Fruit fly (Drosophila melanogaster) whole organism, embryonic: ENCODE measurements around the gene CG43293.

Experiments
- Atf3 ChIP-seq: fragments of 200-800 bp; sonication (Bioruptor generic); optimal IDR thresholded peaks from 3 replicates; lab custom pipeline; 2016; ENCODE audit warnings: missing biosample characterization, missing genetic modification characterization
- CG11247 ChIP-seq: fragments of 200-800 bp; sonication (Bioruptor generic); IDR thresholded peaks from 2 replicates; pipeline ENCODE4 v1.3.6; 2022; ENCODE audit warnings: missing biosample characterization, missing genetic modification characterization
- CG15011 ChIP-seq: fragments of 200-800 bp; sonication (Bioruptor generic); optimal IDR thresholded peaks from 3 replicates; lab custom pipeline; 2018; ENCODE audit warnings: missing biosample characterization, mild to moderate bottlenecking, missing genetic modification characterization
- CG15073 ChIP-seq: fragments of 200-800 bp; sonication (Bioruptor generic); optimal IDR thresholded peaks from 2 replicates; lab custom pipeline; 2016; ENCODE audit warnings: missing biosample characterization, missing genetic modification characterization
- CG31224 ChIP-seq: fragments of 200-800 bp; sonication (Bioruptor generic); IDR thresholded peaks from 2 replicates; pipeline ENCODE4 v1.3.6; 2022; ENCODE audit warnings: missing biosample characterization, missing genetic modification characterization
- CG31365 ChIP-seq: fragments of 200-800 bp; sonication (Bioruptor generic); optimal IDR thresholded peaks from 2 replicates; lab custom pipeline; 2018; ENCODE audit warnings: missing biosample characterization, mild to moderate bottlenecking, missing genetic modification characterization
- CG31388 ChIP-seq: fragments of 200-800 bp; sonication (Bioruptor generic); optimal IDR thresholded peaks from 2 replicates; lab custom pipeline; 2016; ENCODE audit warnings: missing biosample characterization, missing genetic modification characterization
- CG32767 ChIP-seq: fragments of 200-800 bp; sonication (Bioruptor generic); IDR thresholded peaks from 2 replicates; pipeline ENCODE4 v1.3.6; 2022; ENCODE audit warnings: missing biosample characterization, missing genetic modification characterization
- CG33213 ChIP-seq: fragments of 200-800 bp; sonication (Bioruptor generic); optimal IDR thresholded peaks from 3 replicates; lab custom pipeline; 2016; ENCODE audit warnings: missing biosample characterization, missing genetic modification characterization
- CG43689 ChIP-seq: fragments of 200-800 bp; sonication (Bioruptor generic); IDR thresholded peaks from 2 replicates; pipeline ENCODE4 v1.3.6; 2022; ENCODE audit warnings: missing biosample characterization, missing genetic modification characterization
- CG7745 ChIP-seq: fragments of 200-800 bp; sonication (Bioruptor generic); optimal IDR thresholded peaks from 2 replicates; lab custom pipeline; 2018; ENCODE audit warnings: missing biosample characterization, mild to moderate bottlenecking, missing genetic modification characterization, moderate library complexity
- CG8478 ChIP-seq: fragments of >200 bp; optimal IDR thresholded peaks from 2 replicates; lab custom pipeline; 2018
- CG9609 ChIP-seq: fragments of 200-800 bp; sonication (Bioruptor generic); optimal IDR thresholded peaks from 3 replicates; lab custom pipeline; 2016; ENCODE audit warnings: missing biosample characterization, missing genetic modification characterization
- CG9797 ChIP-seq: fragments of 200-800 bp; sonication (Bioruptor generic); optimal IDR thresholded peaks from 3 replicates; lab custom pipeline; 2018; ENCODE audit warnings: missing biosample characterization, mild to moderate bottlenecking, missing genetic modification characterization
- CG9932 ChIP-seq: fragments of 200-800 bp; sonication (Bioruptor generic); IDR thresholded peaks from 2 replicates; pipeline ENCODE4 v1.3.6; 2022; ENCODE audit warnings: missing biosample characterization, missing genetic modification characterization
- Chrac-16 ChIP-seq: fragments of 200-800 bp; sonication (Bioruptor generic); optimal IDR thresholded peaks from 3 replicates; lab custom pipeline; 2016; ENCODE audit warnings: missing biosample characterization, missing genetic modification characterization
- Dfd ChIP-seq, 2 experiments: fragments of >200 bp; optimal IDR thresholded peaks; 2 replicates each; lab custom pipeline; 2017; ENCODE audit warnings: missing biosample characterization in 2 of 2, missing genetic modification characterization in 2 of 2
- Eip74EF ChIP-seq, 2 experiments: fragments of 200-800 bp in 1 of 2; fragments of >200 bp in 1 of 2; sonication (Bioruptor generic) in 1 of 2; optimal IDR thresholded peaks; 2 replicates each; lab custom pipeline; 2017 to 2019; ENCODE audit warnings: missing biosample characterization in 2 of 2, missing genetic modification characterization in 2 of 2, mild to moderate bottlenecking in 1 of 2, moderate library complexity in 1 of 2
- Ets65A ChIP-seq: fragments of 200-800 bp; sonication (Bioruptor generic); peaks from one replicate; lab custom pipeline; 2016; ENCODE audit warnings: missing biosample characterization, missing genetic modification characterization
- HLH4C ChIP-seq: fragments of 200-800 bp; sonication (Bioruptor generic); IDR thresholded peaks from 3 replicates; pipeline ENCODE4 v1.3.6; 2022; ENCODE audit warnings: missing biosample characterization, missing genetic modification characterization; ENCODE audit not compliant: partially characterized antibody
- HLH54F ChIP-seq: fragments of 200-800 bp; sonication (Bioruptor generic); optimal IDR thresholded peaks from 3 replicates; lab custom pipeline; 2016; ENCODE audit warnings: missing biosample characterization, missing genetic modification characterization
- Hand ChIP-seq: fragments of 200-800 bp; sonication (Bioruptor generic); optimal IDR thresholded peaks from 2 replicates; lab custom pipeline; 2017; ENCODE audit warnings: mild to moderate bottlenecking, missing biosample characterization, missing genetic modification reagents, missing genetic modification characterization
- Hr51 ChIP-seq, 2 experiments: fragments of 200-800 bp; sonication (Bioruptor generic); optimal IDR thresholded peaks; 2 replicates in 1 of 2; 3 replicates in 1 of 2; lab custom pipeline; 2016 to 2018; ENCODE audit warnings: missing biosample characterization in 2 of 2, missing genetic modification characterization in 2 of 2, mild to moderate bottlenecking in 1 of 2, moderate library complexity in 1 of 2
- MTF-1 ChIP-seq: fragments of 200-800 bp; sonication (Bioruptor generic); optimal IDR thresholded peaks from 2 replicates; lab custom pipeline; 2018; ENCODE audit warnings: missing biosample characterization, mild to moderate bottlenecking, missing genetic modification characterization, borderline replicate concordance
- Myb ChIP-seq: fragments of 200-800 bp; sonication (Bioruptor generic); optimal IDR thresholded peaks from 2 replicates; lab custom pipeline; 2016; ENCODE audit warnings: missing biosample characterization, missing genetic modification characterization
- Neu2 ChIP-seq: fragments of 200-800 bp; sonication (Bioruptor generic); optimal IDR thresholded peaks from 3 replicates; lab custom pipeline; 2016; ENCODE audit warnings: missing biosample characterization, missing genetic modification characterization, borderline replicate concordance
- Rx ChIP-seq: fragments of 200-800 bp; sonication (Bioruptor generic); IDR thresholded peaks from 2 replicates; pipeline ENCODE4 v1.3.6; 2022; ENCODE audit warnings: missing biosample characterization, missing genetic modification characterization
- Sox102F ChIP-seq: fragments of 200-800 bp; sonication (Bioruptor generic); optimal IDR thresholded peaks from 2 replicates; lab custom pipeline; 2018; ENCODE audit warnings: missing biosample characterization, mild to moderate bottlenecking, missing genetic modification characterization, moderate library complexity
- Xrp1 ChIP-seq: fragments of 200-800 bp; sonication (Bioruptor generic); IDR thresholded peaks from 2 replicates; pipeline ENCODE4 v1.3.6; 2022; ENCODE audit warnings: missing biosample characterization, missing genetic modification characterization
- YL-1 ChIP-seq: fragments of 200-800 bp; sonication (Bioruptor generic); optimal IDR thresholded peaks from 3 replicates; lab custom pipeline; 2017; ENCODE audit warnings: missing biosample characterization, mild to moderate bottlenecking, missing genetic modification characterization
- br ChIP-seq: fragments of >200 bp; optimal IDR thresholded peaks from 2 replicates; lab custom pipeline; 2017
- ci ChIP-seq: fragments of 200-800 bp; sonication (Bioruptor generic); IDR thresholded peaks from 3 replicates; pipeline ENCODE4 v1.3.6; 2022; ENCODE audit warnings: missing biosample characterization, missing genetic modification characterization
- croc ChIP-seq: fragments of 200-800 bp; sonication (Bioruptor generic); conservative IDR thresholded peaks from 3 replicates; pipeline ENCODE4 v1.3.6; 2022; ENCODE audit warnings: missing biosample characterization, missing genetic modification characterization
- cwo ChIP-seq: fragments of 200-800 bp; sonication (Bioruptor generic); optimal IDR thresholded peaks from 3 replicates; lab custom pipeline; 2017; ENCODE audit warnings: missing biosample characterization, missing genetic modification characterization, mild to moderate bottlenecking, moderate library complexity, missing genetic modification reagents
- dimm ChIP-seq: fragments of 200-800 bp; sonication (Bioruptor generic); IDR thresholded peaks from 2 replicates; pipeline ENCODE4 v1.3.6; 2022; ENCODE audit warnings: missing biosample characterization, missing genetic modification characterization
- esg ChIP-seq: fragments of 200-800 bp; sonication (Bioruptor generic); conservative IDR thresholded peaks from 2 replicates; pipeline ENCODE4 v1.3.6; 2022; ENCODE audit warnings: missing biosample characterization, missing genetic modification characterization
- ftz-f1 ChIP-seq: fragments of 200-800 bp; sonication (Bioruptor generic); optimal IDR thresholded peaks from 2 replicates; lab custom pipeline; 2016; ENCODE audit warnings: missing biosample characterization, missing genetic modification characterization
- gt ChIP-seq: fragments of 200-800 bp; sonication (Bioruptor generic); IDR thresholded peaks from 2 replicates; pipeline ENCODE4 v1.3.6; 2022; ENCODE audit warnings: missing biosample characterization, missing genetic modification characterization
- hbn ChIP-seq: fragments of 200-800 bp; sonication (Bioruptor generic); IDR thresholded peaks from 2 replicates; pipeline ENCODE4 v1.3.6; 2022; ENCODE audit warnings: missing biosample characterization, missing genetic modification characterization; ENCODE audit not compliant: partially characterized antibody
- jing ChIP-seq: fragments of 200-800 bp; sonication (Bioruptor generic); optimal IDR thresholded peaks from 2 replicates; lab custom pipeline; 2018; ENCODE audit warnings: missing biosample characterization, mild to moderate bottlenecking, missing genetic modification characterization
- kni ChIP-seq: fragments of 200-800 bp; sonication (Bioruptor generic); optimal IDR thresholded peaks from 3 replicates; lab custom pipeline; 2017; ENCODE audit warnings: mild to moderate bottlenecking, missing biosample characterization, missing genetic modification reagents, missing genetic modification characterization
- lilli ChIP-seq: fragments of 200-800 bp; sonication (Bioruptor generic); optimal IDR thresholded peaks from 3 replicates; lab custom pipeline; 2016; ENCODE audit warnings: missing biosample characterization, missing genetic modification characterization
- maf-S ChIP-seq: fragments of 200-800 bp; sonication (Bioruptor generic); optimal IDR thresholded peaks from 2 replicates; lab custom pipeline; 2016; ENCODE audit warnings: missing biosample characterization, missing genetic modification characterization
- mirr ChIP-seq: fragments of 200-800 bp; sonication (Bioruptor generic); optimal IDR thresholded peaks from 3 replicates; lab custom pipeline; 2018; ENCODE audit warnings: missing biosample characterization, mild to moderate bottlenecking, missing genetic modification characterization
- otp ChIP-seq: fragments of 200-800 bp; sonication (Bioruptor generic); IDR thresholded peaks from 3 replicates; pipeline ENCODE4, ENCODE4 v1.3.6; 2022; ENCODE audit warnings: missing biosample characterization, missing genetic modification characterization
- pnt ChIP-seq: fragments of 200-800 bp; sonication (Bioruptor generic); optimal IDR thresholded peaks from 3 replicates; lab custom pipeline; 2016; ENCODE audit warnings: missing biosample characterization, missing genetic modification characterization
- ranshi ChIP-seq: fragments of 200-800 bp; sonication (Bioruptor generic); IDR thresholded peaks from 2 replicates; pipeline ENCODE4 v1.3.6; 2022; ENCODE audit warnings: missing biosample characterization, missing genetic modification characterization
- sob ChIP-seq: fragments of 200-800 bp; sonication (Bioruptor generic); IDR thresholded peaks from 2 replicates; pipeline ENCODE4 v1.3.6; 2022; ENCODE audit warnings: missing biosample characterization, missing genetic modification characterization
- tio ChIP-seq: fragments of 200-800 bp; sonication (Bioruptor generic); optimal IDR thresholded peaks from 2 replicates; lab custom pipeline; 2017; ENCODE audit warnings: missing biosample characterization, missing genetic modification characterization, inconsistent platforms
- toy ChIP-seq: fragments of 200-800 bp; sonication (Bioruptor generic); IDR thresholded peaks from 2 replicates; pipeline ENCODE4 v1.3.6; 2022; ENCODE audit warnings: missing biosample characterization, missing genetic modification characterization
- vnd ChIP-seq: fragments of 200-800 bp; sonication (Bioruptor generic); IDR thresholded peaks from 3 replicates; pipeline ENCODE4 v1.3.6; 2022; ENCODE audit warnings: missing biosample characterization, missing genetic modification characterization; ENCODE audit not compliant: partially characterized antibody
- wor ChIP-seq: fragments of 200-800 bp; sonication (Bioruptor generic); IDR thresholded peaks from 2 replicates; pipeline ENCODE4 v1.3.6; 2022; ENCODE audit warnings: missing biosample characterization, missing genetic modification characterization

CG43293 gene

dm6 chr3L:6139924-6140574 lies 44.9 kb upstream of the CG43293 start, which contains the start of gene Cpr65Av (continued):
- TF ChIP-seq esg (GFP tag; lab: Robert Waterston, UW), result no peak
- TF ChIP-seq otp (GFP tag; lab: Robert Waterston, UW), result peak; percentile 17; the same call in 1 of the 3 replicates
- TF ChIP-seq HLH54F, result no peak
- peak in 1 of 2 experiments; percentile 43 for TF ChIP-seq Hr51 (GFP tag; optimal IDR thresholded peaks at IDR 0.05; lab: Kevin White, UChicago)
- TF ChIP-seq CG43689 (GFP tag; lab: Robert Waterston, UW), result no peak
- no peak for TF ChIP-seq Neu2
- TF ChIP-seq dimm, result no peak
- no peak for TF ChIP-seq sob (GFP tag; lab: Robert Waterston, UW)
- no peak for TF ChIP-seq pnt (GFP tag; lab: Kevin White, UChicago)
- no peak for TF ChIP-seq maf-S (GFP tag; lab: Kevin White, UChicago)
- no peak for TF ChIP-seq gt (GFP tag; lab: Robert Waterston, UW)
- TF ChIP-seq Myb (GFP tag; lab: Kevin White, UChicago), result no peak
- peak; percentile 6 for TF ChIP-seq Atf3
- TF ChIP-seq Xrp1, result no peak
- no peak for TF ChIP-seq cwo (GFP tag; lab: Kevin White, UChicago)
- no peak for TF ChIP-seq Dfd (GFP tag; optimal IDR thresholded peaks at IDR 0.05; lab: Kevin White, UChicago)
- no peak for TF ChIP-seq tio (GFP tag; lab: Kevin White, UChicago)
- no peak for TF ChIP-seq hbn (GFP tag; lab: Robert Waterston, UW)
- no peak for TF ChIP-seq kni
- TF ChIP-seq wor (GFP tag; lab: Robert Waterston, UW), result no peak
- no peak for TF ChIP-seq ranshi (GFP tag; lab: Robert Waterston, UW)
- no peak for TF ChIP-seq CG15073 (GFP tag; lab: Kevin White, UChicago)
- TF ChIP-seq br, result no peak
- TF ChIP-seq CG9932 (GFP tag; lab: Robert Waterston, UW), result no peak
- TF ChIP-seq CG31365 (tag; lab: Kevin White, UChicago), result no peak
- no peak for TF ChIP-seq ci
- TF ChIP-seq mirr, result peak; percentile 28
- no peak for TF ChIP-seq CG11247
- TF ChIP-seq CG9609 (GFP tag; lab: Kevin White, UChicago), result no peak
- TF ChIP-seq vnd (GFP tag; lab: Robert Waterston, UW), result no peak
- no peak for TF ChIP-seq CG31224 (GFP tag; lab: Robert Waterston, UW)
- TF ChIP-seq CG9797 (GFP tag; lab: Kevin White, UChicago), result no peak
- no peak for TF ChIP-seq croc (GFP tag; lab: Robert Waterston, UW)
- TF ChIP-seq jing (GFP tag; lab: Kevin White, UChicago), result no peak
- peak; percentile 35 for TF ChIP-seq MTF-1 (GFP tag; lab: Kevin White, UChicago)
- TF ChIP-seq lilli, result no peak
- TF ChIP-seq CG31388 (GFP tag; lab: Kevin White, UChicago), result no peak
- no peak for TF ChIP-seq CG8478 (lab: Kevin White, UChicago)
- no peak for TF ChIP-seq toy (GFP tag; lab: Robert Waterston, UW)
- TF ChIP-seq CG7745 (tag; lab: Kevin White, UChicago), result no peak
- no peak for TF ChIP-seq Ets65A (GFP tag; lab: Kevin White, UChicago)
- no peak for TF ChIP-seq YL-1 (GFP tag; lab: Kevin White, UChicago)
- peak; percentile 48 for TF ChIP-seq Sox102F
- TF ChIP-seq CG33213 (GFP tag; lab: Kevin White, UChicago), result no peak
- TF ChIP-seq CG15011 (GFP tag; lab: Kevin White, UChicago), result peak; percentile 6
- TF ChIP-seq CG32767 (GFP tag; lab: Robert Waterston, UW), result no peak
- no peak for TF ChIP-seq Rx (GFP tag; lab: Robert Waterston, UW)
- TF ChIP-seq Eip74EF (GFP tag; optimal IDR thresholded peaks at IDR 0.05; lab: Kevin White, UChicago), result peak in 1 of 2 experiments; percentile 11
- no peak for TF ChIP-seq Hand (GFP tag; lab: Kevin White, UChicago)
- TF ChIP-seq Chrac-16 (GFP tag; lab: Kevin White, UChicago), result no peak
- TF ChIP-seq HLH4C (GFP tag; lab: Robert Waterston, UW), result no peak
- no peak for TF ChIP-seq ftz-f1 (GFP tag; lab: Kevin White, UChicago)
